Fruit fly (Drosophila melanogaster): ENCODE results near the gene mod.

- TF ChIP-seq h (GFP tag; optimal IDR thresholded peaks at IDR 0.05) (no peak), OdsH (GFP tag; optimal IDR thresholded peaks at IDR 0.05) (no peak), psq (GFP tag; optimal IDR thresholded peaks at IDR 0.05) (no peak), jim (GFP tag; optimal IDR thresholded peaks at IDR 0.05) (no peak)
These were observed 45.5 kb upstream of the mod start for dm6 chr3R:32006330-32006729.
